Worm (Caenorhabditis elegans) whole organism, late embryonic: Measurements from ENCODE around the gene tra-4.
A peak's percentile ranks its signal among the peaks of the same experiment; 100 is the strongest.

Experiments
- C38D4.7 ChIP-seq: fragments of 200-800 bp; sonication (Bioruptor generic); optimal IDR thresholded peaks from 2 replicates; lab custom pipeline; 2018; ENCODE audit warnings: mild to moderate bottlenecking, missing genetic modification characterization, moderate library complexity, missing compliant biosample characterization
- F13H6.1 ChIP-seq: sonication (generic microtip); optimal IDR thresholded peaks from 2 replicates; lab custom pipeline; 2016; ENCODE audit warnings: missing genetic modification characterization, missing compliant biosample characterization
- K02D7.2 ChIP-seq: sonication (generic microtip); optimal IDR thresholded peaks from 2 replicates; lab custom pipeline; 2017; ENCODE audit warnings: mild to moderate bottlenecking, missing genetic modification characterization, missing compliant biosample characterization
- T23F11.4 ChIP-seq: fragments of 200-800 bp; sonication (Bioruptor generic); optimal IDR thresholded peaks from 2 replicates; lab custom pipeline; 2018; ENCODE audit warnings: mild to moderate bottlenecking, missing genetic modification characterization, missing compliant biosample characterization
- Y22D7AL.16 ChIP-seq: sonication (generic microtip); optimal IDR thresholded peaks from 2 replicates; lab custom pipeline; 2016; ENCODE audit warnings: missing genetic modification characterization, missing compliant biosample characterization
- ceh-19 ChIP-seq: fragments of 200-800 bp; sonication (Bioruptor generic); optimal IDR thresholded peaks from 2 replicates; lab custom pipeline; 2018; ENCODE audit warnings: mild to moderate bottlenecking, missing genetic modification characterization, missing compliant biosample characterization
- ceh-22 ChIP-seq: sonication (generic microtip); optimal IDR thresholded peaks from 2 replicates; lab custom pipeline; 2017; ENCODE audit warnings: missing biosample characterization, missing genetic modification characterization
- ceh-24 ChIP-seq: sonication (generic microtip); optimal IDR thresholded peaks from 2 replicates; lab custom pipeline; 2016; ENCODE audit warnings: mild to moderate bottlenecking, missing genetic modification characterization, missing compliant biosample characterization
- ceh-30 ChIP-seq: fragments of 150-350 bp; optimal IDR thresholded peaks from 2 replicates; lab custom pipeline; 2014; ENCODE audit warnings: missing biosample characterization, missing genetic modification characterization
- ceh-31 ChIP-seq: sonication (generic microtip); optimal IDR thresholded peaks from 2 replicates; lab custom pipeline; 2016; ENCODE audit warnings: missing genetic modification characterization, missing compliant biosample characterization
- ceh-34 ChIP-seq: sonication (generic microtip); optimal IDR thresholded peaks from 2 replicates; lab custom pipeline; 2016; ENCODE audit warnings: mild to moderate bottlenecking, missing genetic modification characterization, missing compliant biosample characterization
- ceh-45 ChIP-seq: fragments of 200-800 bp; sonication (Bioruptor generic); IDR thresholded peaks from 2 replicates; pipeline ENCODE4 v1.3.6; 2022; ENCODE audit warnings: missing genetic modification reagents, missing genetic modification characterization, missing compliant biosample characterization
- ceh-48 ChIP-seq: sonication (generic microtip); optimal IDR thresholded peaks from 2 replicates; lab custom pipeline; 2016; ENCODE audit warnings: missing genetic modification characterization, inconsistent platforms, missing compliant biosample characterization
- che-1 ChIP-seq: sonication (generic microtip); optimal IDR thresholded peaks from 2 replicates; lab custom pipeline; 2016; ENCODE audit warnings: mild to moderate bottlenecking, missing genetic modification characterization, missing compliant biosample characterization
- elt-2 ChIP-seq: sonication (generic microtip); optimal IDR thresholded peaks from 2 replicates; lab custom pipeline; 2016; ENCODE audit warnings: missing genetic modification reagents, missing genetic modification characterization, missing compliant biosample characterization
- eyg-1 ChIP-seq: sonication (generic microtip); optimal IDR thresholded peaks from 2 replicates; lab custom pipeline; 2016; ENCODE audit warnings: missing genotype, missing genetic modification characterization, missing compliant biosample characterization
- fkh-10 ChIP-seq: fragments of 150-350 bp; optimal IDR thresholded peaks from 2 replicates; lab custom pipeline; 2014; ENCODE audit warnings: missing biosample characterization, missing genetic modification reagents, missing genetic modification characterization
- fkh-6 ChIP-seq: sonication (generic microtip); optimal IDR thresholded peaks from 2 replicates; lab custom pipeline; 2016; ENCODE audit warnings: missing genetic modification characterization, missing compliant biosample characterization
- gmeb-2 ChIP-seq: sonication (generic microtip); optimal IDR thresholded peaks from 2 replicates; lab custom pipeline; 2016; ENCODE audit warnings: missing genetic modification characterization, inconsistent platforms, missing compliant biosample characterization
- hlh-13 ChIP-seq: fragments of 200-800 bp; sonication (Bioruptor generic); optimal IDR thresholded peaks from 2 replicates; lab custom pipeline; 2018; ENCODE audit warnings: mild to moderate bottlenecking, missing genetic modification characterization, missing compliant biosample characterization
- hlh-30 ChIP-seq: sonication (generic microtip); optimal IDR thresholded peaks from 2 replicates; lab custom pipeline; 2017; ENCODE audit warnings: antibody characterized with exemption, missing genetic modification characterization, missing compliant biosample characterization; ENCODE audit not compliant: insufficient read depth
- hlh-6 ChIP-seq: sonication (generic microtip); optimal IDR thresholded peaks from 2 replicates; lab custom pipeline; 2016; ENCODE audit warnings: missing genotype, missing genetic modification characterization, missing compliant biosample characterization
- hlh-8 ChIP-seq: sonication (generic microtip); optimal IDR thresholded peaks from 2 replicates; lab custom pipeline; 2016; ENCODE audit warnings: missing genotype, missing genetic modification characterization, missing compliant biosample characterization
- lim-6 ChIP-seq: sonication (generic microtip); optimal IDR thresholded peaks from 2 replicates; lab custom pipeline; 2016; ENCODE audit warnings: missing genetic modification characterization, missing compliant biosample characterization
- madf-2 ChIP-seq: sonication (generic microtip); optimal IDR thresholded peaks from 2 replicates; lab custom pipeline; 2017; ENCODE audit warnings: missing genetic modification characterization, missing compliant biosample characterization
- mec-3 ChIP-seq: sonication (generic microtip); optimal IDR thresholded peaks from 2 replicates; lab custom pipeline; 2016; ENCODE audit warnings: borderline replicate concordance, missing genetic modification characterization, missing compliant biosample characterization
- pat-9 ChIP-seq: fragments of 200-800 bp; sonication (Bioruptor generic); optimal IDR thresholded peaks from 2 replicates; lab custom pipeline; 2018; ENCODE audit warnings: mild to moderate bottlenecking, missing genetic modification characterization, moderate library complexity, missing compliant biosample characterization
- pax-1 ChIP-seq: fragments of 150-350 bp; optimal IDR thresholded peaks from 2 replicates; lab custom pipeline; 2014; ENCODE audit warnings: missing biosample characterization, missing genetic modification characterization
- ref-2 ChIP-seq: sonication (generic microtip); optimal IDR thresholded peaks from 2 replicates; lab custom pipeline; 2016; ENCODE audit warnings: missing genetic modification characterization, missing compliant biosample characterization
- rnt-1 ChIP-seq: sonication (generic microtip); optimal IDR thresholded peaks from 2 replicates; lab custom pipeline; 2016; ENCODE audit warnings: missing genetic modification characterization, missing compliant biosample characterization
- sdc-2 ChIP-seq: sonication (generic microtip); optimal IDR thresholded peaks from 2 replicates; lab custom pipeline; 2016; ENCODE audit warnings: missing genotype, missing genetic modification characterization, missing compliant biosample characterization
- sox-4 ChIP-seq: sonication (generic microtip); optimal IDR thresholded peaks from 2 replicates; lab custom pipeline; 2017; ENCODE audit warnings: mild to moderate bottlenecking, missing genetic modification characterization, inconsistent platforms, missing compliant biosample characterization
- tbx-2 ChIP-seq: sonication (generic microtip); optimal IDR thresholded peaks from 2 replicates; lab custom pipeline; 2016; ENCODE audit warnings: missing genetic modification characterization, missing compliant biosample characterization
- ttx-3 ChIP-seq: sonication (generic microtip); optimal IDR thresholded peaks from 2 replicates; lab custom pipeline; 2016; ENCODE audit warnings: missing genetic modification reagents, missing genetic modification characterization, missing compliant biosample characterization
- unc-3 ChIP-seq, 2 experiments: fragments of 200-800 bp in 1 of 2; sonication (Bioruptor generic) in 1 of 2; sonication (generic microtip) in 1 of 2; conservative IDR thresholded peaks in 1 of 2; optimal IDR thresholded peaks in 1 of 2; 2 replicates each; pipeline versions ENCODE4 v1.3.6 to Lab custom; 2016 to 2022; ENCODE audit warnings: missing compliant biosample characterization in 2 of 2, missing genetic modification characterization in 2 of 2, missing genetic modification reagents in 1 of 2
- unc-42 ChIP-seq: sonication (generic microtip); optimal IDR thresholded peaks from 2 replicates; lab custom pipeline; 2016; ENCODE audit warnings: missing genotype, missing genetic modification characterization, missing compliant biosample characterization
- unc-55 ChIP-seq: sonication (generic microtip); optimal IDR thresholded peaks from 2 replicates; lab custom pipeline; 2017; ENCODE audit warnings: missing biosample characterization, missing genetic modification reagents, missing genetic modification characterization
- ztf-16 ChIP-seq: sonication (generic microtip); optimal IDR thresholded peaks from 2 replicates; lab custom pipeline; 2017; ENCODE audit warnings: missing genetic modification characterization, missing compliant biosample characterization

Gene tra-4

DNA sequence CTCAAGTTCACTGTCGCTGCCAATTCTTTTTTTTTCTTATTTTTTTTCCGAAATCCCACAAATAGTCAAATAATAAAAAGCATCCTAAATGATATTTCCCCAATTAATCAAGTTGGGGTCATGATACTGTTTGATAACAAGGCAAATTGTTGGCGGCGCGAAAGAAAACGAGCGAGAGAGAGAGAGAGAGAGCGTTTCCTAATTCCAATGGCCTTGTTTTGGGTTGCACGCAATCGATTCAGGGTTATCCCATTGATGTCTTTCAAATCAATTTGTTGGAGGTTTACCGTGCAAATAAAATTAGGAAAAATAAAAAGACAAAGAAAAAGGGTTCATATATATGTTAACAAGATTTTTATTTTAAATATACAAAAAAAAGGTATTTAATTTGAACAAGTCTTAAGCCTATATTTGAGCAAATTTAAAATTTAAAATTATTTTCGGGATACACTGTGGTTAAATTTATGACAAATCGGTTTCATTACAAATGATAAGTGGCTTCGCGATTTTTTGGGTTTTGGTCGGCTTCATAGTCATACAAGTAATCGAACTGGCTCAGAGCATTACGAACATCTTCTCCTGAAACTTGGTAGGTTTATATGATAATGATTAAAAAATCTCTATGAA lies 8.3 kb upstream of the tra-4 start:
- no peak for TF ChIP-seq elt-2 (tag; lab: Kevin White, UChicago)
- no peak for TF ChIP-seq mec-3 (tag; lab: Kevin White, UChicago)
- TF ChIP-seq ceh-22 (tag; lab: Kevin White, UChicago) = no peak
- no peak for TF ChIP-seq hlh-13 (GFP tag; lab: Kevin White, UChicago)
- TF ChIP-seq pax-1 (tag; lab: Kevin White, UChicago) = no peak
- TF ChIP-seq hlh-6 (tag; lab: Kevin White, UChicago) = no peak
- no peak for TF ChIP-seq hlh-30 (tag; lab: Kevin White, UChicago)
- no peak for TF ChIP-seq unc-42
- TF ChIP-seq ztf-16 = no peak
- TF ChIP-seq gmeb-2 (tag; lab: Kevin White, UChicago) = no peak
- no peak for TF ChIP-seq unc-3 (GFP tag; conservative IDR thresholded peaks at IDR 0.05; lab: Robert Waterston, UW)
- TF ChIP-seq unc-3 (tag; optimal IDR thresholded peaks at IDR 0.05; lab: Kevin White, UChicago) = no peak
- no peak for TF ChIP-seq ceh-24
- no peak for TF ChIP-seq ceh-45
- no peak for TF ChIP-seq rnt-1
- TF ChIP-seq Y22D7AL.16 (tag; lab: Kevin White, UChicago) = no peak
- TF ChIP-seq ceh-48 (tag; lab: Kevin White, UChicago) = no peak
- TF ChIP-seq, all 69 proteins: peak for 0

DNA sequence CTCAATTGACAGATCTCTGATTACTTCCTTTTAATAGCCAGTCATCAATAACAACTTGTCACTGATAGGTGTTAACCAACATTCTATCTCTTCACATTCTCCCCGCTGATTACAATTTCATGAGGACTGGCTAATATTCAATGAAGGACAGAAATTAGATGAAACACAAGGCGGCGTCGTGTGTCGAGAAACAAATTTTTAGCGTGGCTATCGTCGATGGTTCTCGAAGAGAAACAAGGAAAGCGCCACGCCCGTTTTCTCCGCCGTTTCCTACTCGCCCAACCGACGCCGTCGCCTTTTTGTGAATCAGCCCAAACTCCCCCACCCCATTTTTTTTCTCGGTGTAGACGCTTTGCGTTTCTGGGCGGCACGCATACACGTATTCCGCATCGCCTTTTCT lies 6.5 kb upstream of the tra-4 start, which contains the start of gene F53B3.6:
F53B3.6 (plus strand) TSS at position 284 of the 400 bp plus-strand sequence.
- TF ChIP-seq che-1 (tag; lab: Kevin White, UChicago) (no peak), F13H6.1 (tag; lab: Kevin White, UChicago) (no peak)

DNA sequence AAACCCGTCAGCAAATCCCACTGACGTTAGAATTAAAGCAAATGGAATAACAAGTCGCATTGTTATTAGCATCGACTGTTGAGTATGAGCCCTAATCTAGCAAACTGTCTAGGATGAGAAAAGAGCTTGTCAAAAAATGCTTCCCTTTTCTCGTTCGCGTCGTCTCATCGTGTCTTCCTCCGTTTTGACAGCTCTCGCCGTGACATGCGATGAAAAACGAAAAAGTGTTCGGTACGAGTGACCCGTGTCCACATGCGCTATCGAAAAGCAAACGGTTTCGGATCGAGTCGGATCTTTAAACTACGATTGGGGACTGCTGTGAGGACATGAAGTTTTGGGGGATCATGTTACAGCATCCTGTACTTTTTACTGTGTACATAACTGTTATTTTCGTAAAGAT lies 5.0 kb upstream of the tra-4 start, which contains the start of gene comt-1:
comt-1 (minus strand) TSS at position 101 of the 400 bp plus-strand sequence.
- TF ChIP-seq pax-1 (tag; lab: Kevin White, UChicago) = no peak
- TF ChIP-seq T23F11.4 (GFP tag; lab: Kevin White, UChicago) = no peak
- TF ChIP-seq pat-9 (tag; lab: Kevin White, UChicago) = no peak
- no peak for TF ChIP-seq K02D7.2 (tag; lab: Kevin White, UChicago)
- no peak for TF ChIP-seq ztf-16
- no peak for TF ChIP-seq C38D4.7 (GFP tag; lab: Kevin White, UChicago)
- no peak for TF ChIP-seq fkh-6 (tag; lab: Kevin White, UChicago)
- no peak for TF ChIP-seq eyg-1 (tag; lab: Kevin White, UChicago)
- TF ChIP-seq ref-2 (tag; lab: Kevin White, UChicago) = no peak
- TF ChIP-seq madf-2 (tag; lab: Kevin White, UChicago) = no peak
- TF ChIP-seq ceh-19 (GFP tag; lab: Kevin White, UChicago) = no peak
- TF ChIP-seq tbx-2 (tag; lab: Kevin White, UChicago) = no peak

DNA sequence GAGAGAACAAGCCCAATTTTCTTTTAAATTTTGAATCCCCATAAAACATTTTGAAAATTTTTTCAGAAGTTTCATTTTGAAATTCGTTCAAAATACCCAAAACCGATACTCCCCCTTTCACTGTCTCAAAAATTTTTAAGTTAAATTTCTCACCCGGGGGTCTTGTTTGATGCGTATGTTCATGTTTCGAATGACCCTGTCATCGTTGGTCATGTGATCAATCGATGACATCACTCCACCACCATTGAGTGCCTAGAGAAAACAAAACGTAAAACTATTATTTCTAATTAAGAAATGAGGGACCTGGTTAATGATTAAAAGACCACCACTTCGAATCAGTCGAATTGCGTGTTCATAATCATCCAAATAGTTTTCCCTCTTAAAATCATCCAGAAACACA lies 977 bp upstream of the tra-4 start:
- TF ChIP-seq hlh-30 (tag; lab: Kevin White, UChicago) (peak; percentile 30), unc-55 (GFP tag; lab: Kevin White, UChicago) (no peak)

DNA sequence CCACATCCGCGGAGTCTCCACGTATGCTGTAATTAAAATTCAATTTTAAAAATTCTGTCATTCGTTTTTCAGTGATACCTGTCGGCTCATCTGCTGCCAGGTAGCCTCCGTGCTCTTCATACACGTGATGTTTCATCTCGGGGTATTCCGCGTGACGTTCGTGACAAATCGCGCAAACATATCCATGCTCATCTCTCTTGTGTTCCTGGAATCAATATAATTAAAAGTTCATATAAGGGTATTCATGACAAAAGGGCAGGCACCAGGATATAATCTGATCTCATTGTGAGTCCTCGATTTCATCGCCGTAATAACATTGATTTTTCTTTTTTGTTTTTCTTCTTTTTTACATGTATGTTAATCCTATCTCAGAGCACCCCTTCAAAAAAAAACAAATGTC lies 3.4 kb downstream of the tra-4 start:
- TF ChIP-seq ceh-30 (tag; lab: Kevin White, UChicago) = no peak
- TF ChIP-seq ttx-3 (tag; lab: Kevin White, UChicago) = no peak
- no peak for TF ChIP-seq unc-3 (GFP tag; conservative IDR thresholded peaks at IDR 0.05; lab: Robert Waterston, UW)
- TF ChIP-seq unc-3 (tag; optimal IDR thresholded peaks at IDR 0.05; lab: Kevin White, UChicago) = no peak
- TF ChIP-seq ceh-34 (tag; lab: Kevin White, UChicago) = no peak
- TF ChIP-seq ceh-31 (tag; lab: Kevin White, UChicago) = no peak
- no peak for TF ChIP-seq sdc-2
- no peak for TF ChIP-seq F13H6.1 (tag; lab: Kevin White, UChicago)
- no peak for TF ChIP-seq ceh-24
- TF ChIP-seq mec-3 (tag; lab: Kevin White, UChicago) = no peak
- no peak for TF ChIP-seq lim-6 (tag; lab: Kevin White, UChicago)
- TF ChIP-seq fkh-10 (GFP tag; lab: Kevin White, UChicago) = no peak
- no peak for TF ChIP-seq C38D4.7 (GFP tag; lab: Kevin White, UChicago)
- no peak for TF ChIP-seq sox-4 (tag; lab: Kevin White, UChicago)
- TF ChIP-seq hlh-8 (tag; lab: Kevin White, UChicago) = no peak
- no peak for TF ChIP-seq ceh-45
